Worm (Caenorhabditis elegans) whole organism, young adult: ENCODE results near the gene gly-5.

Experiments
- B0035.1 ChIP-seq: sonication (generic microtip); optimal IDR thresholded peaks from 2 replicates; lab custom pipeline; 2016; ENCODE audit warnings: missing genetic modification characterization, mild to moderate bottlenecking, missing compliant biosample characterization, missing genotype, missing genetic modification reagents
- B0261.1 ChIP-seq: sonication (generic microtip); optimal IDR thresholded peaks from 2 replicates; lab custom pipeline; 2016; ENCODE audit warnings: mild to moderate bottlenecking, missing genetic modification characterization, moderate library complexity, missing compliant biosample characterization
- C17E4.6 ChIP-seq: fragments of 200-800 bp; sonication (Bioruptor generic); IDR thresholded peaks from 2 replicates; pipeline ENCODE4 v1.3.6; 2022; ENCODE audit warnings: missing genetic modification reagents, missing genetic modification characterization, missing compliant biosample characterization
- F22D6.2 ChIP-seq: sonication (generic microtip); optimal IDR thresholded peaks from 2 replicates; lab custom pipeline; 2016; ENCODE audit warnings: mild to moderate bottlenecking, missing genetic modification characterization, missing compliant biosample characterization
- F23B12.7 ChIP-seq: sonication (generic microtip); optimal IDR thresholded peaks from 2 replicates; lab custom pipeline; 2017; ENCODE audit warnings: missing genetic modification characterization, mild to moderate bottlenecking, missing compliant biosample characterization, antibody characterized with exemption, moderate library complexity; ENCODE audit not compliant: insufficient read depth
- F49E8.2 ChIP-seq: sonication (generic microtip); optimal IDR thresholded peaks from 3 replicates; lab custom pipeline; 2017; ENCODE audit warnings: missing genetic modification characterization, mild to moderate bottlenecking, missing compliant biosample characterization, antibody characterized with exemption, moderate library complexity; ENCODE audit not compliant: insufficient read depth
- T26A5.8 ChIP-seq: sonication (generic microtip); optimal IDR thresholded peaks from 2 replicates; lab custom pipeline; 2016; ENCODE audit warnings: missing genetic modification characterization, missing compliant biosample characterization
- Y53G8AR.9 ChIP-seq: fragments of 200-800 bp; sonication (Bioruptor generic); conservative IDR thresholded peaks from 2 replicates; pipeline ENCODE4 v1.3.6; 2022; ENCODE audit warnings: missing genetic modification reagents, missing genetic modification characterization, missing compliant biosample characterization
- Y56A3A.18 ChIP-seq: fragments of 200-800 bp; sonication (Bioruptor generic); IDR thresholded peaks from 2 replicates; pipeline ENCODE4 v1.3.6; 2022; ENCODE audit warnings: missing genetic modification reagents, missing genetic modification characterization, missing compliant biosample characterization
- Y67H2A.10 ChIP-seq: fragments of 200-800 bp; sonication (Bioruptor generic); conservative IDR thresholded peaks from 2 replicates; pipeline ENCODE4 v1.3.6; 2022; ENCODE audit warnings: missing genetic modification reagents, missing genetic modification characterization, missing compliant biosample characterization
- Y95B8A.8 ChIP-seq: fragments of 200-800 bp; sonication (Bioruptor generic); IDR thresholded peaks from 2 replicates; pipeline ENCODE4 v1.3.6; 2022; ENCODE audit warnings: missing genetic modification reagents, missing genetic modification characterization, missing compliant biosample characterization
- akir-1 ChIP-seq: fragments of 200-800 bp; sonication (Bioruptor generic); optimal IDR thresholded peaks from 2 replicates; lab custom pipeline; 2018; ENCODE audit warnings: mild to moderate bottlenecking, missing genetic modification characterization, moderate library complexity, missing compliant biosample characterization
- atf-7 ChIP-seq: sonication (generic microtip); optimal IDR thresholded peaks from 2 replicates; lab custom pipeline; 2017; ENCODE audit warnings: mild to moderate bottlenecking, missing genetic modification characterization, missing compliant biosample characterization
- cebp-1 ChIP-seq, 2 experiments: fragments of 200-800 bp in 1 of 2; sonication (Bioruptor generic) in 1 of 2; sonication (generic microtip) in 1 of 2; IDR thresholded peaks in 1 of 2; optimal IDR thresholded peaks in 1 of 2; 2 replicates each; pipeline versions ENCODE4 v1.3.6 to Lab custom; 2017 to 2022; ENCODE audit warnings: missing compliant biosample characterization in 2 of 2, missing genetic modification characterization in 2 of 2, mild to moderate bottlenecking in 1 of 2, missing genetic modification reagents in 1 of 2, moderate library complexity in 1 of 2
- ceh-100 ChIP-seq: fragments of 200-800 bp; sonication (Bioruptor generic); IDR thresholded peaks from 2 replicates; pipeline ENCODE4 v1.3.6; 2022; ENCODE audit warnings: missing genetic modification reagents, missing genetic modification characterization, missing compliant biosample characterization
- ceh-40 ChIP-seq: fragments of 200-800 bp; sonication (Bioruptor generic); IDR thresholded peaks from 2 replicates; pipeline ENCODE4 v1.3.6; 2022; ENCODE audit warnings: missing genetic modification characterization, missing compliant biosample characterization
- ceh-79 ChIP-seq: sonication (generic microtip); optimal IDR thresholded peaks from 2 replicates; lab custom pipeline; 2017; ENCODE audit warnings: mild to moderate bottlenecking, missing genetic modification characterization, missing compliant biosample characterization
- ceh-91 ChIP-seq: fragments of 200-800 bp; sonication (Bioruptor generic); IDR thresholded peaks from 2 replicates; pipeline ENCODE4 v1.3.6; 2022; ENCODE audit warnings: missing genetic modification reagents, missing genetic modification characterization, missing compliant biosample characterization
- dox-1 ChIP-seq: fragments of 200-800 bp; sonication (Bioruptor generic); IDR thresholded peaks from 2 replicates; pipeline ENCODE4 v1.3.6; 2022; ENCODE audit warnings: missing genetic modification reagents, missing genetic modification characterization, missing compliant biosample characterization
- dpff-1 ChIP-seq: sonication (generic microtip); optimal IDR thresholded peaks from 2 replicates; lab custom pipeline; 2017; ENCODE audit warnings: mild to moderate bottlenecking, missing genetic modification characterization, missing compliant biosample characterization
- dpl-1 ChIP-seq: fragments of 150-350 bp; optimal IDR thresholded peaks from 2 replicates; lab custom pipeline; 2014; ENCODE audit warnings: missing biosample characterization, missing genetic modification reagents, missing genetic modification characterization
- egl-18 ChIP-seq: fragments of 200-800 bp; sonication (Bioruptor generic); IDR thresholded peaks from 2 replicates; pipeline ENCODE4 v1.3.6; 2022; ENCODE audit warnings: missing genetic modification reagents, missing genetic modification characterization, missing compliant biosample characterization
- ekl-4 ChIP-seq: fragments of 200-800 bp; sonication (Bioruptor generic); IDR thresholded peaks from 2 replicates; pipeline ENCODE4 v1.3.6; 2022; ENCODE audit warnings: missing genetic modification reagents, missing genetic modification characterization, missing compliant biosample characterization
- him-1 ChIP-seq: sonication (generic microtip); optimal IDR thresholded peaks from 2 replicates; lab custom pipeline; 2016; ENCODE audit warnings: missing genotype, missing genetic modification reagents, missing genetic modification characterization, missing compliant biosample characterization
- hsf-1 ChIP-seq: fragments of 200-800 bp; sonication (Bioruptor generic); IDR thresholded peaks from 2 replicates; pipeline ENCODE4 v1.3.6; 2022; ENCODE audit warnings: missing genetic modification reagents, missing genetic modification characterization, missing compliant biosample characterization
- lin-26 ChIP-seq: fragments of 200-800 bp; sonication (Bioruptor generic); IDR thresholded peaks from 2 replicates; pipeline ENCODE4 v1.3.6; 2022; ENCODE audit warnings: missing genetic modification reagents, missing genetic modification characterization, missing compliant biosample characterization
- lin-35 ChIP-seq, 3 experiments: fragments of 150-350 bp in 2 of 3; sonication (generic microtip) in 1 of 3; optimal IDR thresholded peaks; 2 replicates each; lab custom pipeline; 2014 to 2018; ENCODE audit warnings: missing biosample characterization in 3 of 3, missing genetic modification characterization in 3 of 3, missing genetic modification reagents in 3 of 3
- lin-54 ChIP-seq: fragments of 200-800 bp; sonication (Bioruptor generic); optimal IDR thresholded peaks from 2 replicates; lab custom pipeline; 2018; ENCODE audit warnings: mild to moderate bottlenecking, missing genetic modification characterization, missing compliant biosample characterization
- lir-1 ChIP-seq: fragments of 200-800 bp; sonication (Bioruptor generic); conservative IDR thresholded peaks from 2 replicates; pipeline ENCODE4 v1.3.6; 2022; ENCODE audit warnings: missing genetic modification reagents, missing genetic modification characterization, missing compliant biosample characterization
- lsy-27 ChIP-seq: sonication (generic microtip); optimal IDR thresholded peaks from 2 replicates; lab custom pipeline; 2017; ENCODE audit warnings: missing genetic modification characterization, mild to moderate bottlenecking, missing compliant biosample characterization, antibody characterized with exemption, missing genotype, borderline replicate concordance; ENCODE audit not compliant: insufficient read depth
- madf-8 ChIP-seq: fragments of 200-800 bp; sonication (Bioruptor generic); conservative IDR thresholded peaks from 2 replicates; pipeline ENCODE4 v1.3.6; 2022; ENCODE audit warnings: missing genetic modification reagents, missing genetic modification characterization, missing compliant biosample characterization
- mcd-1 ChIP-seq: fragments of 200-800 bp; sonication (Bioruptor generic); IDR thresholded peaks from 2 replicates; pipeline ENCODE4 v1.3.6; 2022; ENCODE audit warnings: missing genetic modification reagents, missing genetic modification characterization, missing compliant biosample characterization
- mel-28 ChIP-seq: sonication (generic microtip); optimal IDR thresholded peaks from 2 replicates; lab custom pipeline; 2016; ENCODE audit warnings: borderline replicate concordance, mild to moderate bottlenecking, missing genetic modification characterization, missing compliant biosample characterization
- mxl-1 ChIP-seq: sonication (generic microtip); optimal IDR thresholded peaks from 2 replicates; lab custom pipeline; 2016; ENCODE audit warnings: missing genetic modification characterization, missing compliant biosample characterization
- nfya-1 ChIP-seq: sonication (generic microtip); optimal IDR thresholded peaks from 2 replicates; lab custom pipeline; 2017; ENCODE audit warnings: antibody characterized with exemption, missing compliant biosample characterization, missing genetic modification characterization, borderline replicate concordance; ENCODE audit not compliant: insufficient read depth
- nfya-2 ChIP-seq: fragments of 200-800 bp; sonication (Bioruptor generic); IDR thresholded peaks from 2 replicates; pipeline ENCODE4 v1.3.6; 2022; ENCODE audit warnings: missing genetic modification reagents, missing genetic modification characterization, missing compliant biosample characterization
- nhr-90 ChIP-seq: sonication (generic microtip); optimal IDR thresholded peaks from 2 replicates; lab custom pipeline; 2016; ENCODE audit warnings: missing genotype, mild to moderate bottlenecking, missing genetic modification characterization, missing compliant biosample characterization
- rpc-1 ChIP-seq, 2 experiments: fragments of 150-350 bp in 1 of 2; sonication (generic microtip) in 1 of 2; optimal IDR thresholded peaks; 2 replicates each; lab custom pipeline; 2014 to 2018; ENCODE audit warnings: missing biosample characterization in 1 of 2, missing genetic modification characterization in 1 of 2, missing genetic modification reagents in 1 of 2, missing genotype in 1 of 2
- sea-2 ChIP-seq: fragments of 200-800 bp; sonication (Bioruptor generic); IDR thresholded peaks from 2 replicates; pipeline ENCODE4 v1.3.6; 2022; ENCODE audit warnings: missing genetic modification characterization, missing compliant biosample characterization
- snpc-1.3 ChIP-seq: sonication (generic microtip); optimal IDR thresholded peaks from 2 replicates; lab custom pipeline; 2017; ENCODE audit warnings: missing genetic modification characterization, mild to moderate bottlenecking, missing compliant biosample characterization, antibody characterized with exemption, moderate library complexity, missing genotype, missing genetic modification reagents; ENCODE audit not compliant: insufficient read depth
- snpc-3.4 ChIP-seq: sonication (generic microtip); optimal IDR thresholded peaks from 2 replicates; lab custom pipeline; 2017; ENCODE audit warnings: missing genetic modification characterization, mild to moderate bottlenecking, missing compliant biosample characterization, antibody characterized with exemption, moderate library complexity, missing genotype, missing genetic modification reagents
- somi-1 ChIP-seq: fragments of 200-800 bp; sonication (Bioruptor generic); optimal IDR thresholded peaks from 2 replicates; lab custom pipeline; 2018; ENCODE audit warnings: mild to moderate bottlenecking, missing genetic modification characterization, missing compliant biosample characterization
- unc-130 ChIP-seq: sonication (generic microtip); optimal IDR thresholded peaks from 2 replicates; lab custom pipeline; 2016; ENCODE audit warnings: missing genetic modification reagents, missing genetic modification characterization, missing compliant biosample characterization
- xnd-1 ChIP-seq: sonication (generic microtip); optimal IDR thresholded peaks from 2 replicates; lab custom pipeline; 2016; ENCODE audit warnings: missing genotype, missing genetic modification reagents, missing genetic modification characterization, missing compliant biosample characterization
- ztf-25 ChIP-seq: fragments of 200-800 bp; sonication (Bioruptor generic); IDR thresholded peaks from 2 replicates; pipeline ENCODE4 v1.3.6; 2022; ENCODE audit warnings: missing genetic modification reagents, missing genetic modification characterization, missing compliant biosample characterization

The gly-5 gene

DNA sequence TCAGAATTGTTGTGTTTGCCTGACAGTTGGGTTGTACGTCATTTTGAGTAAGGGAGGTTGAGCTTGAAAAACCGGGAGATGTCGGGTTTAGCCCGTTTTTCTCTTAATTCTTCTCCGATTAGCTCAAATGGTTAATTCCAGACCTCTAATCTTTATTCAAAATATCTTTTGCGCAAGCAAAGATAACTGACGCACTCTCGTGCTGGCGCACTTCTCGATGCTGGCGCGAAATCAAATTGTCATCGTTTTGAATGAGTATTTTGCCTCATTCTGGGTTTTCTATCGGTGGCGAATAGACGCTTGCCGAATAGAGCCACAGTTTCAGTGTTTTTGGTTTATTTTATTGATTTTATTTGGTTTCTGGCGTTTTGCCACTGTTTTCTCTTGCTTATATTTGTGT lies 26.6 kb upstream of the gly-5 start (continued):
- TF ChIP-seq Y56A3A.18 (GFP tag; lab: Robert Waterston, UW) (no peak), lir-1 (GFP tag; lab: Robert Waterston, UW) (no peak), egl-18 (GFP tag; lab: Robert Waterston, UW) (0 out of 2 replicates have a peak, but pooled peaks have one; percentile 52), hsf-1 (GFP tag; lab: Robert Waterston, UW) (no peak), atf-7 (tag; lab: Kevin White, UChicago) (no peak), B0261.1 (tag; lab: Kevin White, UChicago) (no peak), akir-1 (GFP tag; lab: Kevin White, UChicago) (no peak), dox-1 (GFP tag; lab: Robert Waterston, UW) (no peak), nhr-90 (tag; lab: Kevin White, UChicago) (no peak), mxl-1 (tag; lab: Kevin White, UChicago) (no peak), lin-26 (GFP tag; lab: Robert Waterston, UW) (no peak), Y67H2A.10 (GFP tag; lab: Robert Waterston, UW) (no peak), B0035.1 (tag; lab: Kevin White, UChicago) (no peak), ceh-100 (GFP tag; lab: Robert Waterston, UW) (no peak), nfya-2 (GFP tag; lab: Robert Waterston, UW) (no peak), mel-28 (tag; lab: Kevin White, UChicago) (no peak), cebp-1 (GFP tag; IDR thresholded peaks at IDR 0.05; lab: Robert Waterston, UW) (no peak), cebp-1 (tag; optimal IDR thresholded peaks at IDR 0.05; lab: Kevin White, UChicago) (no peak), xnd-1 (tag; lab: Kevin White, UChicago) (peak; percentile 55), Y53G8AR.9 (GFP tag; lab: Robert Waterston, UW) (no peak), F23B12.7 (tag; lab: Kevin White, UChicago) (no peak), dpff-1 (tag; lab: Kevin White, UChicago) (no peak), ceh-91 (no peak), ceh-40 (no peak), mcd-1 (GFP tag; lab: Robert Waterston, UW) (peak; percentile 72), rpc-1 (optimal IDR thresholded peaks at IDR 0.05; lab: Kevin White, UChicago) (no peak), rpc-1 (tag; optimal IDR thresholded peaks at IDR 0.05; lab: Kevin White, UChicago) (no peak), somi-1 (GFP tag; lab: Kevin White, UChicago) (no peak), unc-130 (GFP tag; lab: Kevin White, UChicago) (no peak), snpc-1.3 (tag; lab: Kevin White, UChicago) (no peak), nfya-1 (no peak), dpl-1 (no peak), sea-2 (GFP tag; lab: Robert Waterston, UW) (no peak), lin-54 (peak; percentile 62), ztf-25 (GFP tag; lab: Robert Waterston, UW) (no peak), F22D6.2 (tag; lab: Kevin White, UChicago) (no peak), T26A5.8 (tag; lab: Kevin White, UChicago) (no peak), him-1 (tag; lab: Kevin White, UChicago) (no peak), snpc-3.4 (tag; lab: Kevin White, UChicago) (no peak)

DNA sequence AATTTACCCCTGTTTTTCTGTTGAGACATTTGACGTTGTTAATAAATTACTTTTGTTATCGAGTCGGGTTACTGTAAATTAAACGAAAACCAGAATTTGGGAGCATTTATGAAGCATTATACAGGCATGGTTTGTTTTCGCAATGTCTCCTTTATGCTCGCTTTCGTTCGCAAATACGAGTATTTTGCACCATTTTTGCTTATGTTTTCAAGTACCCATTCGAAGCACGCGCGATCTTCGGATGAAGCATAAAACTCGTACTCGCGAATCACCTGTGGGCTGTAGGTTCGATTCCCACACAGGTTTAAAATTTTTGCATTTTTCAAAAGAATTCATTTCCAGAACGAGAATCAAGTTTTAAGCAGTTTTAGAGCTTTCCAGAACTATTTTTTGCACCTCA lies 22.3 kb upstream of the gly-5 start:
- no peak for TF ChIP-seq ceh-91
- TF ChIP-seq ceh-79 (tag; lab: Kevin White, UChicago): no peak
- TF ChIP-seq lsy-27: no peak
- TF ChIP-seq Y95B8A.8 (GFP tag; lab: Robert Waterston, UW): no peak
- no peak for TF ChIP-seq sea-2 (GFP tag; lab: Robert Waterston, UW)
- no peak for TF ChIP-seq ekl-4 (GFP tag; lab: Robert Waterston, UW)
- TF ChIP-seq madf-8 (GFP tag; lab: Robert Waterston, UW): no peak
- TF ChIP-seq lin-35 (GFP tag; optimal IDR thresholded peaks at IDR 0.05; lab: Kevin White, UChicago): no peak
- TF ChIP-seq C17E4.6 (GFP tag; lab: Robert Waterston, UW): no peak
- TF ChIP-seq F49E8.2 (tag; lab: Kevin White, UChicago): no peak
